Fruit fly (Drosophila melanogaster) whole organism: Measurements from ENCODE around the gene CG17140.

Source experiments
- CG8478 ChIP-seq: fragments of >200 bp; optimal IDR thresholded peaks from 2 replicates; lab custom pipeline; 2018; ENCODE audit warnings: inconsistent platforms
- EcR ChIP-seq, 2 experiments: fragments of >200 bp; optimal IDR thresholded peaks; 2 replicates each; lab custom pipeline; 2017; ENCODE audit warnings: missing biosample characterization in 2 of 2, missing genetic modification characterization in 2 of 2, missing genetic modification reagents in 2 of 2
- pan ChIP-seq: fragments of >200 bp; optimal IDR thresholded peaks from 2 replicates; lab custom pipeline; 2017

dm6 chr2L:10869867-10870266 is 24.4 kb upstream of the CG17140 start, which contains the start of gene CG12517:
- TF ChIP-seq pan (lab: Kevin White, UChicago) (no peak), EcR (GFP tag; optimal IDR thresholded peaks at IDR 0.05; lab: Kevin White, UChicago) (no peak), CG8478 (lab: Kevin White, UChicago) (no peak)
